Worm (Caenorhabditis elegans) whole organism, L4/young adult: ENCODE data around the gene ztf-28.

ENCODE experiments used
- W03F9.2 ChIP-seq: fragments of 150-350 bp; optimal IDR thresholded peaks from 2 replicates; lab custom pipeline; 2014; ENCODE audit warnings: missing biosample characterization, missing genetic modification characterization
- him-1 ChIP-seq: sonication (generic microtip); optimal IDR thresholded peaks from 2 replicates; lab custom pipeline; 2016; ENCODE audit warnings: missing genotype, missing genetic modification reagents, missing genetic modification characterization, missing compliant biosample characterization

ce11 chrV:2103118-2103517 lies 12.6 kb downstream of the ztf-28 start, which contains the start of gene F36F12.1:
- TF ChIP-seq him-1 (no peak), W03F9.2 (tag; lab: Kevin White, UChicago) (no peak)
